Worm (Caenorhabditis elegans) whole organism, young adult: ENCODE results near the gene tbc-10.
A peak's percentile ranks its signal among the peaks of the same experiment; 100 is the strongest.

ENCODE experiments used
- D2030.7 ChIP-seq: fragments of 200-800 bp; sonication (Bioruptor generic); IDR thresholded peaks from 2 replicates; pipeline ENCODE4 v1.3.6; 2022; ENCODE audit warnings: missing genetic modification reagents, missing genetic modification characterization, missing compliant biosample characterization
- F23B12.7 ChIP-seq: sonication (generic microtip); optimal IDR thresholded peaks from 2 replicates; lab custom pipeline; 2017; ENCODE audit warnings: missing genetic modification characterization, mild to moderate bottlenecking, missing compliant biosample characterization, antibody characterized with exemption, moderate library complexity; ENCODE audit not compliant: insufficient read depth
- F37B4.10 ChIP-seq: fragments of 200-800 bp; sonication (Bioruptor generic); IDR thresholded peaks from 2 replicates; pipeline ENCODE4 v1.3.6; 2022; ENCODE audit warnings: missing genetic modification characterization, missing compliant biosample characterization
- F52B5.7 ChIP-seq: sonication (generic microtip); optimal IDR thresholded peaks from 2 replicates; lab custom pipeline; 2016; ENCODE audit warnings: mild to moderate bottlenecking, missing genetic modification characterization, missing compliant biosample characterization
- F55B11.4 ChIP-seq: sonication (generic microtip); optimal IDR thresholded peaks from 2 replicates; lab custom pipeline; 2016; ENCODE audit warnings: missing compliant biosample characterization, missing genetic modification characterization, borderline replicate concordance; ENCODE audit not compliant: insufficient read depth
- K12H6.12 ChIP-seq: fragments of 200-800 bp; sonication (Bioruptor generic); optimal IDR thresholded peaks from 2 replicates; lab custom pipeline; 2018; ENCODE audit warnings: mild to moderate bottlenecking, missing genetic modification characterization, missing compliant biosample characterization
- T26A5.8 ChIP-seq: sonication (generic microtip); optimal IDR thresholded peaks from 2 replicates; lab custom pipeline; 2016; ENCODE audit warnings: missing genetic modification characterization, missing compliant biosample characterization
- Y53F4B.3 ChIP-seq: fragments of 200-800 bp; sonication (Bioruptor generic); IDR thresholded peaks from 2 replicates; pipeline ENCODE4 v1.3.6; 2022; ENCODE audit warnings: missing genetic modification reagents, missing genetic modification characterization, missing compliant biosample characterization
- Y95B8A.8 ChIP-seq: fragments of 200-800 bp; sonication (Bioruptor generic); IDR thresholded peaks from 2 replicates; pipeline ENCODE4 v1.3.6; 2022; ENCODE audit warnings: missing genetic modification reagents, missing genetic modification characterization, missing compliant biosample characterization
- ccch-3 ChIP-seq: fragments of 200-800 bp; sonication (Bioruptor generic); optimal IDR thresholded peaks from 2 replicates; lab custom pipeline; 2018; ENCODE audit warnings: mild to moderate bottlenecking, missing genetic modification characterization, missing compliant biosample characterization
- cebp-1 ChIP-seq, 2 experiments: fragments of 200-800 bp in 1 of 2; sonication (Bioruptor generic) in 1 of 2; sonication (generic microtip) in 1 of 2; IDR thresholded peaks in 1 of 2; optimal IDR thresholded peaks in 1 of 2; 2 replicates each; pipeline versions ENCODE4 v1.3.6 to Lab custom; 2017 to 2022; ENCODE audit warnings: missing compliant biosample characterization in 2 of 2, missing genetic modification characterization in 2 of 2, mild to moderate bottlenecking in 1 of 2, missing genetic modification reagents in 1 of 2, moderate library complexity in 1 of 2
- chd-7 ChIP-seq: sonication (generic microtip); optimal IDR thresholded peaks from 2 replicates; lab custom pipeline; 2016; ENCODE audit warnings: mild to moderate bottlenecking, missing genetic modification characterization, moderate library complexity, missing compliant biosample characterization
- efl-1 ChIP-seq: fragments of 150-350 bp; optimal IDR thresholded peaks from 2 replicates; lab custom pipeline; 2014; ENCODE audit warnings: missing biosample characterization, missing genetic modification reagents, missing genetic modification characterization
- egl-18 ChIP-seq: fragments of 200-800 bp; sonication (Bioruptor generic); IDR thresholded peaks from 2 replicates; pipeline ENCODE4 v1.3.6; 2022; ENCODE audit warnings: missing genetic modification reagents, missing genetic modification characterization, missing compliant biosample characterization
- ets-4 ChIP-seq: fragments of 200-800 bp; sonication (Bioruptor generic); optimal IDR thresholded peaks from 2 replicates; lab custom pipeline; 2018; ENCODE audit warnings: mild to moderate bottlenecking, missing genetic modification characterization, missing compliant biosample characterization
- fkh-3 ChIP-seq: sonication (generic microtip); optimal IDR thresholded peaks from 2 replicates; lab custom pipeline; 2016; ENCODE audit warnings: mild to moderate bottlenecking, missing genetic modification characterization, missing compliant biosample characterization
- hlh-26 ChIP-seq: fragments of 200-800 bp; sonication (Bioruptor generic); conservative IDR thresholded peaks from 2 replicates; pipeline ENCODE4 v1.3.6; 2022; ENCODE audit warnings: missing genetic modification reagents, missing genetic modification characterization, missing compliant biosample characterization
- hmg-20 ChIP-seq: fragments of 200-800 bp; sonication (Bioruptor generic); IDR thresholded peaks from 2 replicates; pipeline ENCODE4 v1.3.6; 2022; ENCODE audit warnings: missing genetic modification reagents, missing genetic modification characterization, missing compliant biosample characterization
- hrde-1 ChIP-seq: sonication (generic microtip); optimal IDR thresholded peaks from 2 replicates; lab custom pipeline; 2016; ENCODE audit warnings: missing genetic modification characterization, mild to moderate bottlenecking, missing compliant biosample characterization, moderate library complexity, missing genotype, missing genetic modification reagents, borderline replicate concordance
- lag-1 ChIP-seq: fragments of 200-800 bp; sonication (Bioruptor generic); IDR thresholded peaks from 2 replicates; pipeline ENCODE4 v1.3.6; 2022; ENCODE audit warnings: missing genetic modification reagents, missing genetic modification characterization, missing compliant biosample characterization
- let-607 ChIP-seq, 2 experiments: fragments of 200-800 bp in 1 of 2; sonication (Bioruptor generic) in 1 of 2; sonication (generic microtip) in 1 of 2; optimal IDR thresholded peaks; 2 replicates each; lab custom pipeline; 2016 to 2018; ENCODE audit warnings: mild to moderate bottlenecking in 2 of 2, missing compliant biosample characterization in 2 of 2, missing genetic modification characterization in 2 of 2, moderate library complexity in 2 of 2, missing genotype in 1 of 2
- lin-35 ChIP-seq, 3 experiments: fragments of 150-350 bp in 2 of 3; sonication (generic microtip) in 1 of 3; optimal IDR thresholded peaks; 2 replicates each; lab custom pipeline; 2014 to 2018; ENCODE audit warnings: missing biosample characterization in 3 of 3, missing genetic modification characterization in 3 of 3, missing genetic modification reagents in 3 of 3
- lsy-27 ChIP-seq: sonication (generic microtip); optimal IDR thresholded peaks from 2 replicates; lab custom pipeline; 2017; ENCODE audit warnings: missing genetic modification characterization, mild to moderate bottlenecking, missing compliant biosample characterization, antibody characterized with exemption, missing genotype, borderline replicate concordance; ENCODE audit not compliant: insufficient read depth
- madf-10 ChIP-seq: sonication (generic microtip); optimal IDR thresholded peaks from 2 replicates; lab custom pipeline; 2016; ENCODE audit warnings: mild to moderate bottlenecking, missing genetic modification characterization, missing compliant biosample characterization
- mel-28 ChIP-seq: sonication (generic microtip); optimal IDR thresholded peaks from 2 replicates; lab custom pipeline; 2016; ENCODE audit warnings: borderline replicate concordance, mild to moderate bottlenecking, missing genetic modification characterization, missing compliant biosample characterization
- nfya-1 ChIP-seq: sonication (generic microtip); optimal IDR thresholded peaks from 2 replicates; lab custom pipeline; 2017; ENCODE audit warnings: antibody characterized with exemption, missing compliant biosample characterization, missing genetic modification characterization, borderline replicate concordance; ENCODE audit not compliant: insufficient read depth
- nfya-2 ChIP-seq: fragments of 200-800 bp; sonication (Bioruptor generic); IDR thresholded peaks from 2 replicates; pipeline ENCODE4 v1.3.6; 2022; ENCODE audit warnings: missing genetic modification reagents, missing genetic modification characterization, missing compliant biosample characterization
- nhr-179 ChIP-seq: sonication (generic microtip); optimal IDR thresholded peaks from 2 replicates; lab custom pipeline; 2016; ENCODE audit warnings: mild to moderate bottlenecking, missing genetic modification characterization, missing compliant biosample characterization
- nhr-80 ChIP-seq: sonication (generic microtip); optimal IDR thresholded peaks from 2 replicates; lab custom pipeline; 2016; ENCODE audit warnings: missing genetic modification characterization, missing compliant biosample characterization
- nhr-90 ChIP-seq: sonication (generic microtip); optimal IDR thresholded peaks from 2 replicates; lab custom pipeline; 2016; ENCODE audit warnings: missing genotype, mild to moderate bottlenecking, missing genetic modification characterization, missing compliant biosample characterization
- pha-4 ChIP-seq: fragments of 150-350 bp; sonication (generic microtip); optimal IDR thresholded peaks from 2 replicates; lab custom pipeline; 2014; ENCODE audit warnings: missing biosample characterization, missing genetic modification reagents, missing genetic modification characterization
- sea-2 ChIP-seq: fragments of 200-800 bp; sonication (Bioruptor generic); IDR thresholded peaks from 2 replicates; pipeline ENCODE4 v1.3.6; 2022; ENCODE audit warnings: missing genetic modification characterization, missing compliant biosample characterization
- tbp1 ChIP-seq: fragments of 200-800 bp; sonication (Bioruptor generic); optimal IDR thresholded peaks from 2 replicates; lab custom pipeline; 2018; ENCODE audit warnings: mild to moderate bottlenecking, missing genetic modification characterization, missing compliant biosample characterization
- unc-62 ChIP-seq: fragments of 150-350 bp; optimal IDR thresholded peaks from 2 replicates; lab custom pipeline; 2014; ENCODE audit warnings: missing biosample characterization, missing genetic modification reagents, missing genetic modification characterization
- zim-3 ChIP-seq: sonication (generic microtip); optimal IDR thresholded peaks from 2 replicates; lab custom pipeline; 2017; ENCODE audit warnings: mild to moderate bottlenecking, missing genetic modification characterization, moderate library complexity, missing compliant biosample characterization
- ztf-28 ChIP-seq: fragments of 200-800 bp; sonication (Bioruptor generic); IDR thresholded peaks from 2 replicates; pipeline ENCODE4 v1.3.6; 2022; ENCODE audit warnings: missing genetic modification reagents, missing genetic modification characterization, missing compliant biosample characterization
- ztf-6 ChIP-seq: fragments of 200-800 bp; sonication (Bioruptor generic); IDR thresholded peaks from 2 replicates; pipeline ENCODE4 v1.3.6; 2022; ENCODE audit warnings: missing genetic modification reagents, missing genetic modification characterization, missing compliant biosample characterization

The tbc-10 gene

ce11 chrIII:998855-999254 lies 15.8 kb downstream of the tbc-10 start:
- no peak for TF ChIP-seq lag-1 (GFP tag; lab: Robert Waterston, UW)
- TF ChIP-seq nfya-2 (GFP tag; lab: Robert Waterston, UW), result no peak
- no peak for TF ChIP-seq T26A5.8 (tag; lab: Kevin White, UChicago)
- no peak for TF ChIP-seq lin-35 (GFP tag; optimal IDR thresholded peaks at IDR 0.05; lab: Kevin White, UChicago)
- no peak for TF ChIP-seq zim-3 (tag; lab: Kevin White, UChicago)
- TF ChIP-seq sea-2, result no peak
- TF ChIP-seq nfya-1, result no peak

ce11 chrIII:1001297-1001696 lies 18.2 kb downstream of the tbc-10 start, which contains the start of gene R06B10.7:
TSS of gene R06B10.7 (minus strand) at chrIII:1001397.
- no peak for TF ChIP-seq hmg-20 (GFP tag; lab: Robert Waterston, UW)
- no peak for TF ChIP-seq F37B4.10 (GFP tag; lab: Robert Waterston, UW)
- no peak for TF ChIP-seq F23B12.7
- no peak for TF ChIP-seq hlh-26
- no peak for TF ChIP-seq F55B11.4
- TF ChIP-seq sea-2, result no peak
- no peak for TF ChIP-seq ztf-6 (GFP tag; lab: Robert Waterston, UW)
- TF ChIP-seq D2030.7, result no peak
- TF ChIP-seq ztf-28 (GFP tag; lab: Robert Waterston, UW), result no peak
- TF ChIP-seq nhr-179 (tag; lab: Kevin White, UChicago), result no peak
- TF ChIP-seq Y95B8A.8, result no peak
- no peak for TF ChIP-seq chd-7
- TF ChIP-seq mel-28 (tag; lab: Kevin White, UChicago), result no peak
- TF ChIP-seq pha-4 (tag; lab: Kevin White, UChicago), result no peak
- no peak for TF ChIP-seq nhr-90 (tag; lab: Kevin White, UChicago)
- TF ChIP-seq efl-1 (GFP tag; lab: Kevin White, UChicago), result no peak
- TF ChIP-seq unc-62 (GFP tag; lab: Kevin White, UChicago), result no peak
- TF ChIP-seq let-607 (tag; optimal IDR thresholded peaks at IDR 0.05; lab: Kevin White, UChicago), result no peak
- no peak for TF ChIP-seq Y53F4B.3 (GFP tag; lab: Robert Waterston, UW)

DNA sequence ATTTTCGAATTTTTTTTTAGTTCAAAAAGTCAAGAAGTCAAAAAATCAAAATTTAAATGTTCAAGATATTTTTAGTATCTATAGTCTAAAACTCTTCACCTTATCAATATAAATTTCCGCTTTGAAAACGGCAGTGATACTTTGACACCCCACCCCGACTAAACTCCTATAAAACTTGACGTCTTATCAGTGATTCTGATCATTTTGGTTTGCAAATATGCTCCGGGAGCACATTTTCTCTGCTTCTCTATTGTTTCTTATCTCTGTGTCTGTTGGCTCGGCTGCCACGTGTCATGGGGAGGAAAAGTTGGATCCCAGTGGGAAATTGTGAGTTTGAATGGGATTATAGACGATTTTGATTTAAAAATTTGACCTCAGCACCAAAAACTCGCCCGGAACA lies 19.4 kb downstream of the tbc-10 start, which contains the start of gene clec-150:
Gene clec-150 (plus strand): TSS at position 198 of the 400 bp plus-strand sequence.
- TF ChIP-seq let-607 (tag; optimal IDR thresholded peaks at IDR 0.05; lab: Kevin White, UChicago) (peak; percentile 15 to 85), lsy-27 (tag; lab: Kevin White, UChicago) (no peak), tbp1 (GFP tag; lab: Kevin White, UChicago) (peak; percentile 1), ccch-3 (no peak), nhr-90 (tag; lab: Kevin White, UChicago) (peak; percentile 22), F52B5.7 (tag; lab: Kevin White, UChicago) (no peak), ets-4 (GFP tag; lab: Kevin White, UChicago) (peak; percentile 22), hrde-1 (tag; lab: Kevin White, UChicago) (no peak), K12H6.12 (tag; lab: Kevin White, UChicago) (no peak), cebp-1 (GFP tag; IDR thresholded peaks at IDR 0.05; lab: Robert Waterston, UW) (no peak), cebp-1 (tag; optimal IDR thresholded peaks at IDR 0.05; lab: Kevin White, UChicago) (peak; percentile 18), madf-10 (tag; lab: Kevin White, UChicago) (peak; percentile 1), egl-18 (no peak), unc-62 (GFP tag; lab: Kevin White, UChicago) (peak; percentile 18), nhr-80 (tag; lab: Kevin White, UChicago) (peak; percentile 93), fkh-3 (tag; lab: Kevin White, UChicago) (no peak)
- TF ChIP-seq, all 124 proteins: peak for 8
